Worm (Caenorhabditis elegans) whole organism, L1 larva: Measurements from ENCODE around the gene moc-6.

Source experiments
- C04F5.9 ChIP-seq: sonication (generic microtip); optimal IDR thresholded peaks from 2 replicates; lab custom pipeline; 2016; ENCODE audit warnings: missing genetic modification characterization, missing compliant biosample characterization
- C16A3.4 ChIP-seq: fragments of 150-350 bp; optimal IDR thresholded peaks from 2 replicates; lab custom pipeline; 2014; ENCODE audit warnings: missing biosample characterization, missing genetic modification characterization
- Y116A8C.19 ChIP-seq: sonication (generic microtip); optimal IDR thresholded peaks from 2 replicates; lab custom pipeline; 2016; ENCODE audit warnings: missing compliant biosample characterization, missing genetic modification characterization, borderline replicate concordance
- aly-2 ChIP-seq: fragments of 150-350 bp; optimal IDR thresholded peaks from 2 replicates; lab custom pipeline; 2014; ENCODE audit warnings: missing biosample characterization, missing genetic modification characterization
- ama-1 ChIP-seq: fragments of 150-350 bp; optimal IDR thresholded peaks from 2 replicates; lab custom pipeline; 2014
- blmp-1 ChIP-seq: fragments of 150-350 bp; optimal IDR thresholded peaks from 2 replicates; lab custom pipeline; 2014; ENCODE audit warnings: missing biosample characterization, missing genetic modification characterization
- ceh-63 ChIP-seq: fragments of 200-800 bp; sonication (Bioruptor generic); optimal IDR thresholded peaks from 2 replicates; lab custom pipeline; 2018; ENCODE audit warnings: mild to moderate bottlenecking, missing genetic modification characterization, missing compliant biosample characterization
- ceh-82 ChIP-seq, 3 experiments: fragments of 150-350 bp in 1 of 3; sonication (generic microtip) in 2 of 3; optimal IDR thresholded peaks; 2 replicates each; lab custom pipeline; 2014 to 2017; ENCODE audit warnings: missing biosample characterization in 3 of 3, missing genetic modification characterization in 3 of 3
- ceh-90 ChIP-seq: sonication (generic microtip); optimal IDR thresholded peaks from 2 replicates; lab custom pipeline; 2016; ENCODE audit warnings: missing genetic modification characterization, missing compliant biosample characterization
- dpl-1 ChIP-seq, 3 experiments: fragments of 150-350 bp in 2 of 3; sonication (generic microtip) in 1 of 3; optimal IDR thresholded peaks; 2 replicates each; lab custom pipeline; 2014 to 2017; ENCODE audit warnings: missing biosample characterization in 3 of 3, missing genetic modification characterization in 3 of 3, missing genetic modification reagents in 3 of 3
- efl-1 ChIP-seq, 4 experiments: fragments of 150-350 bp; optimal IDR thresholded peaks in 3 of 4; peaks in 1 of 4; 1 replicate in 1 of 4; 2 replicates in 3 of 4; lab custom pipeline; 2014; ENCODE audit warnings: missing biosample characterization in 2 of 4, missing genetic modification characterization in 2 of 4, missing genetic modification reagents in 2 of 4
- egl-27 ChIP-seq, 2 experiments: fragments of 150-350 bp in 1 of 2; sonication (generic microtip); optimal IDR thresholded peaks; 3 replicates each; lab custom pipeline; 2017 to 2018; ENCODE audit warnings: missing biosample characterization in 2 of 2, missing genetic modification characterization in 2 of 2, missing genetic modification reagents in 2 of 2
- elt-2 ChIP-seq: sonication (generic microtip); optimal IDR thresholded peaks from 2 replicates; lab custom pipeline; 2016; ENCODE audit warnings: missing genetic modification characterization, mild to moderate bottlenecking, inconsistent platforms, missing compliant biosample characterization, missing genetic modification reagents
- elt-3 ChIP-seq, 6 experiments: fragments of 150-350 bp in 1 of 6; sonication (generic microtip); optimal IDR thresholded peaks; 2 replicates each; lab custom pipeline; 2017 to 2018; ENCODE audit warnings: missing biosample characterization in 6 of 6, missing genetic modification characterization in 6 of 6, inconsistent platforms in 1 of 6
- fkh-8 ChIP-seq: sonication (generic microtip); optimal IDR thresholded peaks from 2 replicates; lab custom pipeline; 2016; ENCODE audit warnings: mild to moderate bottlenecking, missing genetic modification characterization, missing compliant biosample characterization
- grh-1 ChIP-seq: fragments of 200-800 bp; sonication (Bioruptor generic); IDR thresholded peaks from 2 replicates; pipeline ENCODE4 v1.3.6; 2022; ENCODE audit warnings: missing genetic modification reagents, missing genetic modification characterization, missing compliant biosample characterization
- isw-1 ChIP-seq: fragments of 200-800 bp; sonication (Bioruptor generic); IDR thresholded peaks from 2 replicates; pipeline ENCODE4 v1.3.6; 2022; ENCODE audit warnings: missing genetic modification characterization, missing compliant biosample characterization
- jun-1 ChIP-seq: fragments of 150-350 bp; optimal IDR thresholded peaks from 2 replicates; lab custom pipeline; 2014; ENCODE audit warnings: missing biosample characterization, missing genetic modification reagents, missing genetic modification characterization
- lin-13 ChIP-seq: fragments of 150-350 bp; optimal IDR thresholded peaks from 2 replicates; lab custom pipeline; 2014; ENCODE audit warnings: missing biosample characterization, missing genetic modification reagents, missing genetic modification characterization
- lin-14 ChIP-seq: fragments of 200-800 bp; sonication (Bioruptor generic); optimal IDR thresholded peaks from 2 replicates; lab custom pipeline; 2018; ENCODE audit warnings: mild to moderate bottlenecking, missing genetic modification characterization, moderate library complexity, missing compliant biosample characterization
- lin-15B ChIP-seq: fragments of 150-350 bp; sonication (generic microtip); optimal IDR thresholded peaks from 3 replicates; lab custom pipeline; 2014; ENCODE audit warnings: missing biosample characterization, missing genetic modification characterization
- lin-35 ChIP-seq, 2 experiments: fragments of 150-350 bp; optimal IDR thresholded peaks; 2 replicates each; lab custom pipeline; 2014; ENCODE audit warnings: missing biosample characterization in 2 of 2, missing genetic modification characterization in 2 of 2, missing genetic modification reagents in 2 of 2
- lsy-2 ChIP-seq, 2 experiments: fragments of 150-350 bp; optimal IDR thresholded peaks; 2 replicates each; lab custom pipeline; 2014; ENCODE audit warnings: missing biosample characterization in 2 of 2, missing genetic modification characterization in 2 of 2
- mef-2 ChIP-seq: fragments of 150-350 bp; optimal IDR thresholded peaks from 2 replicates; lab custom pipeline; 2014; ENCODE audit warnings: missing biosample characterization, missing genetic modification characterization
- mep-1 ChIP-seq: fragments of 150-350 bp; optimal IDR thresholded peaks from 2 replicates; lab custom pipeline; 2014; ENCODE audit warnings: missing biosample characterization, missing genetic modification characterization
- nhr-12 ChIP-seq: sonication (generic microtip); optimal IDR thresholded peaks from 2 replicates; lab custom pipeline; 2017; ENCODE audit warnings: missing biosample characterization, missing genetic modification characterization
- nhr-19 ChIP-seq: fragments of 200-800 bp; sonication (Bioruptor generic); conservative IDR thresholded peaks from 2 replicates; pipeline ENCODE4 v1.3.6; 2022; ENCODE audit warnings: missing genetic modification characterization, missing compliant biosample characterization
- nhr-20 ChIP-seq: sonication (generic microtip); optimal IDR thresholded peaks from 2 replicates; lab custom pipeline; 2016; ENCODE audit warnings: mild to moderate bottlenecking, missing genetic modification characterization, missing compliant biosample characterization
- nhr-28 ChIP-seq: fragments of 150-350 bp; optimal IDR thresholded peaks from 2 replicates; lab custom pipeline; 2014; ENCODE audit warnings: missing biosample characterization, missing genetic modification characterization
- nhr-47 ChIP-seq: sonication (generic microtip); optimal IDR thresholded peaks from 2 replicates; lab custom pipeline; 2016; ENCODE audit warnings: mild to moderate bottlenecking, missing genetic modification characterization, moderate library complexity, missing compliant biosample characterization
- nhr-71 ChIP-seq: sonication (generic microtip); optimal IDR thresholded peaks from 2 replicates; lab custom pipeline; 2016; ENCODE audit warnings: mild to moderate bottlenecking, missing genetic modification characterization, moderate library complexity, missing compliant biosample characterization
- nhr-77 ChIP-seq: fragments of 150-350 bp; optimal IDR thresholded peaks from 2 replicates; lab custom pipeline; 2014; ENCODE audit warnings: missing biosample characterization, missing genetic modification characterization
- nhr-85 ChIP-seq: sonication (generic microtip); peaks from one replicate; lab custom pipeline; 2016; ENCODE audit warnings: missing genetic modification characterization, inconsistent platforms, missing compliant biosample characterization
- rnt-1 ChIP-seq: sonication (generic microtip); optimal IDR thresholded peaks from 2 replicates; lab custom pipeline; 2016; ENCODE audit warnings: mild to moderate bottlenecking, missing genetic modification characterization, moderate library complexity, missing compliant biosample characterization
- skn-1 ChIP-seq: fragments of 150-350 bp; optimal IDR thresholded peaks from 2 replicates; lab custom pipeline; 2014; ENCODE audit warnings: missing biosample characterization, missing genetic modification characterization
- snpc-4 ChIP-seq: fragments of 150-350 bp; optimal IDR thresholded peaks from 2 replicates; lab custom pipeline; 2014; ENCODE audit warnings: missing biosample characterization, missing genetic modification characterization
- snu-23 ChIP-seq: sonication (generic microtip); optimal IDR thresholded peaks from 2 replicates; lab custom pipeline; 2016; ENCODE audit warnings: missing genetic modification characterization, missing compliant biosample characterization
- sptf-1 ChIP-seq: fragments of 150-350 bp; optimal IDR thresholded peaks from 2 replicates; lab custom pipeline; 2014; ENCODE audit warnings: missing biosample characterization, missing genetic modification characterization
- sup-37 ChIP-seq: fragments of 200-800 bp; sonication (Bioruptor generic); optimal IDR thresholded peaks from 2 replicates; lab custom pipeline; 2018; ENCODE audit warnings: mild to moderate bottlenecking, missing genetic modification characterization, missing compliant biosample characterization
- unc-62 ChIP-seq: fragments of 150-350 bp; optimal IDR thresholded peaks from 2 replicates; lab custom pipeline; 2014; ENCODE audit warnings: missing biosample characterization, missing genetic modification reagents, missing genetic modification characterization
- unc-86 ChIP-seq: sonication (generic microtip); optimal IDR thresholded peaks from 2 replicates; lab custom pipeline; 2016; ENCODE audit warnings: missing genetic modification characterization, missing compliant biosample characterization
- xbp-1 ChIP-seq: sonication (generic microtip); optimal IDR thresholded peaks from 2 replicates; lab custom pipeline; 2016; ENCODE audit warnings: missing genetic modification characterization, missing compliant biosample characterization
- zip-4 ChIP-seq: fragments of 200-800 bp; sonication (Bioruptor generic); optimal IDR thresholded peaks from 2 replicates; lab custom pipeline; 2018; ENCODE audit warnings: mild to moderate bottlenecking, missing genetic modification characterization, moderate library complexity, missing compliant biosample characterization
- ztf-4 ChIP-seq: fragments of 150-350 bp; optimal IDR thresholded peaks from 2 replicates; lab custom pipeline; 2014; ENCODE audit warnings: missing biosample characterization, missing genetic modification characterization

moc-6 gene

DNA sequence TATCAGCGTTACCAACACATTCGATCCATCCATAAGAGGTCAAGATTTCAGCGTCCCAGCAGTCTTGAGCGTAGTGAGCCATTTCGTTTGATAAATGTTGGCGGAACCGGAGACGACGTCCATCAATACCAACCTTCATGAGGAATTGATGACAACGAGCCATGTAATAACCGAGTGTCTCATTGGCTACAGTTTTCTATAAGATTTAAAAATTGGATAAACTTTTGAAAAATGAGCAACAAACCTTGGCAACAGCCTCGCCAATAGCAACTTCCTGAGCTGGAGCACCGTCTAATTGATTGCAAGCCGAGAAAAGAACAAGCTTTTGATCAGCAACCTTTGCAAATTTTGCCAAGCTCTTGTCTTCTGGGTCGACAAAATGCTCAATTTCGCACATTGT, 35.0 kb upstream of the moc-6 start:
- TF ChIP-seq grh-1 (GFP tag; lab: Robert Waterston, UW) (no peak), xbp-1 (tag; lab: Kevin White, UChicago) (no peak), ama-1 (lab: Kevin White, UChicago) (no peak), ceh-90 (tag; lab: Kevin White, UChicago) (no peak), egl-27 (tag; optimal IDR thresholded peaks at IDR 0.05; lab: Kevin White, UChicago) (no peak), lin-14 (no peak), mef-2 (tag; lab: Kevin White, UChicago) (no peak)

ce11 chrIII:5162820-5163631, 32.8 kb upstream of the moc-6 start, which contains the start of gene gars-1:
Gene gars-1 (minus strand): TSS chrIII:5163627.
- peak; percentile 6 to 53 (median 7) for TF ChIP-seq dpl-1 (GFP tag; optimal IDR thresholded peaks at IDR 0.05; lab: Kevin White, UChicago)
- peak; percentile 32 for TF ChIP-seq efl-1 (optimal IDR thresholded peaks at IDR 0.05; lab: Kevin White, UChicago)
- TF ChIP-seq efl-1 (GFP tag; optimal IDR thresholded peaks at IDR 0.05 in 1 of 2; lab: Kevin White, UChicago), result peak; percentile 40 to 80
- peak; percentile 82 for TF ChIP-seq zip-4 (GFP tag; lab: Kevin White, UChicago)
- peak in 1 of 2 experiments; percentile 30 for TF ChIP-seq lsy-2 (tag; optimal IDR thresholded peaks at IDR 0.05; lab: Kevin White, UChicago)
- peak; percentile 66 for TF ChIP-seq skn-1 (tag; lab: Kevin White, UChicago)
- TF ChIP-seq mep-1 (tag; lab: Kevin White, UChicago), result peak; percentile 7
- no peak for TF ChIP-seq elt-2 (tag; lab: Kevin White, UChicago)
- peak; percentile 25 for TF ChIP-seq C16A3.4 (tag; lab: Kevin White, UChicago)
- TF ChIP-seq lin-35 (GFP tag; optimal IDR thresholded peaks at IDR 0.05; lab: Kevin White, UChicago), result peak in 1 of 2 experiments; percentile 37
- TF ChIP-seq blmp-1 (tag; lab: Kevin White, UChicago), result peak; percentile 70
- peak; percentile 25 for TF ChIP-seq nhr-85 (tag; lab: Kevin White, UChicago)
- no peak for TF ChIP-seq isw-1
- no peak for TF ChIP-seq jun-1 (tag; lab: Kevin White, UChicago)
- TF ChIP-seq nhr-20 (tag; lab: Kevin White, UChicago), result peak; percentile 4
- TF ChIP-seq sptf-1 (tag; lab: Kevin White, UChicago), result no peak
- TF ChIP-seq nhr-71 (tag; lab: Kevin White, UChicago), result peak; percentile 19
- TF ChIP-seq rnt-1 (tag; lab: Kevin White, UChicago), result peak; percentile 15
- TF ChIP-seq lin-13 (GFP tag; lab: Kevin White, UChicago), result peak; percentile 19
- TF ChIP-seq aly-2 (tag; lab: Kevin White, UChicago), result no peak
- no peak for TF ChIP-seq snu-23
- TF ChIP-seq lin-15B (tag; lab: Kevin White, UChicago), result peak; percentile 9
- TF ChIP-seq ceh-82 (tag; optimal IDR thresholded peaks at IDR 0.05; lab: Kevin White, UChicago), result no peak

DNA sequence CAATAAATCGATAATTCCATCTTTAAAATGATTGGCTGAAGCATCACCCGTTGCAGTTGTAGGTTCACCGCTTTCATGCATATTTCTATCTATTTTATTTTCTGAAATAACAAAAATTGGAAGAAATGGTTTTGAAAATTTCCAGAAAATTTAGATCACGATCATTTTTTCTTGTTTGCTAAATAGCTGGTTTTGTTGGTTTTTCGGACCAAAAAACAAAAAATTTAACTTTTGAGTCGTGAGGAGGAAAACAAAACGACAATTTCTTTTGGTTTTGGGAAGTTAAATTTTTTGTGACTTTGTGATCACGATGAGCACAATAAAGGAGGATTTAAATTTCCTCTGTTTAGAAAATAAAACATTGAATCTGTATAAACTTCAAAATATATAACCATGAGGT, 30.6 kb upstream of the moc-6 start, which contains the start of gene T10F2.2:
Gene T10F2.2 (minus strand): TSS at position 101 of the 400 bp plus-strand sequence.
- TF ChIP-seq nhr-77 (tag; lab: Kevin White, UChicago) (no peak), C16A3.4 (tag; lab: Kevin White, UChicago) (no peak), nhr-47 (no peak), fkh-8 (tag; lab: Kevin White, UChicago) (no peak), unc-86 (tag; lab: Kevin White, UChicago) (no peak), nhr-12 (no peak), elt-3 (tag; optimal IDR thresholded peaks at IDR 0.05; lab: Kevin White, UChicago) (no peak), snpc-4 (no peak), nhr-19 (no peak), ceh-63 (GFP tag; lab: Kevin White, UChicago) (no peak), ztf-4 (tag; lab: Kevin White, UChicago) (no peak), isw-1 (no peak), blmp-1 (tag; lab: Kevin White, UChicago) (no peak), C04F5.9 (tag; lab: Kevin White, UChicago) (no peak), mef-2 (tag; lab: Kevin White, UChicago) (no peak), Y116A8C.19 (no peak), nhr-28 (tag; lab: Kevin White, UChicago) (no peak), unc-62 (GFP tag; lab: Kevin White, UChicago) (no peak), sup-37 (GFP tag; lab: Kevin White, UChicago) (no peak), efl-1 (optimal IDR thresholded peaks at IDR 0.05; lab: Kevin White, UChicago) (no peak), efl-1 (GFP tag; optimal IDR thresholded peaks at IDR 0.05 in 1 of 2; lab: Kevin White, UChicago) (no peak)
